Worm (Caenorhabditis elegans): Measurements from ENCODE around the gene sri-50.

DNA sequence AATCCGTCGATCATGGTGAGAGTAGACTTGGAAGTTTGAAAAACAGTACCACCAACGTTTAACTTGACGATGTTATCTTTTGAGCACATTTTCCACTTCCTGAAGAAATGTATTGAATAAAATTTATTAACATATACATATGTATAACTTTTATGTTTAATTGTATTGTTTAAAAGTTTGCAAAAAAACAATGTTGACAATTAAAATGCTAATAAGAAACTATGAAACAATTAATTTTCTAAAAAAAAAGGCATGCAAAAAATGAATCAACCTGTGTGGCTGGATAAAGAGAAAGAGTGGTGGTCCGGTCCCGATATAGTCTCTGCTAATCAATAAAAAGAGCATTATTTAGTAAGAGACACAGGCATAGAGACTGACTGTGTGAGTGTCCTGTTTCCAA, 31.2 kb downstream of the sri-50 start, which contains the start of gene C17F4.8:
- TF ChIP-seq klf-2 (GFP tag; conservative IDR thresholded peaks at IDR 0.05) = no peak
- TF ChIP-seq T22C8.4 (GFP tag; IDR thresholded peaks at IDR 0.05) = no peak
- no peak for TF ChIP-seq cog-1 (tag; optimal IDR thresholded peaks at IDR 0.05)
- TF ChIP-seq ztf-23 (GFP tag; IDR thresholded peaks at IDR 0.05) = no peak
- TF ChIP-seq flt-1 (GFP tag; IDR thresholded peaks at IDR 0.05) = no peak
- no peak for TF ChIP-seq ref-1 (GFP tag; conservative IDR thresholded peaks at IDR 0.05)
- no peak for TF ChIP-seq med-1 (GFP tag; optimal IDR thresholded peaks at IDR 0.05; ENCODE audit: insufficient read depth)
- TF ChIP-seq ztf-29 (GFP tag; IDR thresholded peaks at IDR 0.05) = no peak
- no peak for TF ChIP-seq tab-1 (GFP tag; IDR thresholded peaks at IDR 0.05)
